Worm (Caenorhabditis elegans) whole organism, L4 larva: ENCODE data around the gene acs-4.
A peak's percentile ranks its signal among the peaks of the same experiment; 100 is the strongest.

ENCODE experiments used
- F10B5.3 ChIP-seq: sonication (generic microtip); optimal IDR thresholded peaks from 2 replicates; lab custom pipeline; 2016; ENCODE audit warnings: mild to moderate bottlenecking, missing genetic modification characterization, missing compliant biosample characterization
- F26F4.8 ChIP-seq: fragments of 200-800 bp; sonication (Bioruptor generic); conservative IDR thresholded peaks from 2 replicates; pipeline ENCODE4 v1.3.6; 2022; ENCODE audit warnings: missing genetic modification characterization, missing compliant biosample characterization
- F49E8.2 ChIP-seq: sonication (generic microtip); optimal IDR thresholded peaks from 2 replicates; lab custom pipeline; 2016; ENCODE audit warnings: missing compliant biosample characterization, mild to moderate bottlenecking, missing genetic modification characterization, borderline replicate concordance
- T20F7.1 ChIP-seq: fragments of 200-800 bp; sonication (Bioruptor generic); optimal IDR thresholded peaks from 2 replicates; lab custom pipeline; 2018; ENCODE audit warnings: mild to moderate bottlenecking, missing genetic modification characterization, missing compliant biosample characterization
- T26A8.4 ChIP-seq: fragments of 200-800 bp; sonication (Bioruptor generic); IDR thresholded peaks from 2 replicates; pipeline ENCODE4 v1.3.6; 2022; ENCODE audit warnings: missing genetic modification characterization, missing compliant biosample characterization
- Y105C5A.15 ChIP-seq: fragments of 200-800 bp; sonication (Bioruptor generic); IDR thresholded peaks from 2 replicates; pipeline ENCODE4 v1.3.6; 2022; ENCODE audit warnings: missing genetic modification characterization, missing compliant biosample characterization
- Y48G9A.11 ChIP-seq: fragments of 200-800 bp; sonication (Bioruptor generic); IDR thresholded peaks from 2 replicates; pipeline ENCODE4 v1.3.6; 2022; ENCODE audit warnings: missing genetic modification reagents, missing genetic modification characterization, missing compliant biosample characterization
- Y5F2A.4 ChIP-seq: fragments of 200-800 bp; sonication (Bioruptor generic); optimal IDR thresholded peaks from 2 replicates; lab custom pipeline; 2018; ENCODE audit warnings: mild to moderate bottlenecking, missing genetic modification characterization, missing compliant biosample characterization
- ZK337.2 ChIP-seq: fragments of 200-800 bp; sonication (Bioruptor generic); IDR thresholded peaks from 2 replicates; pipeline ENCODE4 v1.3.6; 2022; ENCODE audit warnings: missing genetic modification reagents, missing genetic modification characterization, missing compliant biosample characterization
- ZK546.5 ChIP-seq, 2 experiments: sonication (generic microtip); optimal IDR thresholded peaks; 2 replicates each; lab custom pipeline; 2017; ENCODE audit warnings: missing biosample characterization in 2 of 2, missing genetic modification characterization in 2 of 2
- aha-1 ChIP-seq: fragments of 150-350 bp; peaks from one replicate; lab custom pipeline; 2014; ENCODE audit warnings: missing biosample characterization, missing genetic modification characterization
- aly-2 ChIP-seq: sonication (generic microtip); optimal IDR thresholded peaks from 2 replicates; lab custom pipeline; 2018; ENCODE audit warnings: missing biosample characterization, missing genetic modification characterization
- ama-1 ChIP-seq: fragments of 150-350 bp; optimal IDR thresholded peaks from 2 replicates; lab custom pipeline; 2014; ENCODE audit warnings: inconsistent platforms, mixed read lengths
- ceh-20 ChIP-seq: fragments of 200-800 bp; sonication (Bioruptor generic); IDR thresholded peaks from 2 replicates; pipeline ENCODE4 v1.3.6; 2022; ENCODE audit warnings: missing genetic modification reagents, missing genetic modification characterization, missing compliant biosample characterization
- ceh-32 ChIP-seq: sonication (generic microtip); optimal IDR thresholded peaks from 2 replicates; lab custom pipeline; 2016; ENCODE audit warnings: mild to moderate bottlenecking, missing genetic modification characterization, missing compliant biosample characterization; ENCODE audit not compliant: poor library complexity
- ceh-44 ChIP-seq: fragments of 200-800 bp; sonication (Bioruptor generic); IDR thresholded peaks from 2 replicates; pipeline ENCODE4 v1.3.6; 2022; ENCODE audit warnings: missing genetic modification reagents, missing genetic modification characterization, missing compliant biosample characterization
- ceh-62 ChIP-seq: sonication (generic microtip); optimal IDR thresholded peaks from 2 replicates; lab custom pipeline; 2017; ENCODE audit warnings: missing biosample characterization, missing genetic modification characterization
- cey-2 ChIP-seq: sonication (generic microtip); optimal IDR thresholded peaks from 3 replicates; lab custom pipeline; 2017; ENCODE audit warnings: missing genetic modification characterization, mild to moderate bottlenecking, missing compliant biosample characterization, antibody characterized with exemption, borderline replicate concordance; ENCODE audit not compliant: insufficient read depth
- ctbp-1 ChIP-seq: fragments of 200-800 bp; sonication (Bioruptor generic); IDR thresholded peaks from 2 replicates; pipeline ENCODE4 v1.3.6; 2022; ENCODE audit warnings: missing genetic modification reagents, missing genetic modification characterization, missing compliant biosample characterization
- daf-12 ChIP-seq: fragments of 150-350 bp; optimal IDR thresholded peaks from 2 replicates; lab custom pipeline; 2014; ENCODE audit warnings: missing biosample characterization, missing genetic modification reagents, missing genetic modification characterization
- daf-16 ChIP-seq, 3 experiments: sonication (generic microtip); optimal IDR thresholded peaks; 2 replicates each; lab custom pipeline; 2016 to 2017; ENCODE audit warnings: missing genetic modification characterization in 3 of 3, missing genetic modification reagents in 3 of 3, mild to moderate bottlenecking in 2 of 3, missing compliant biosample characterization in 2 of 3, missing biosample characterization in 1 of 3, moderate library complexity in 1 of 3
- daf-8 ChIP-seq: fragments of 200-800 bp; sonication (Bioruptor generic); IDR thresholded peaks from 2 replicates; pipeline ENCODE4 v1.3.6; 2022; ENCODE audit warnings: missing genetic modification characterization, missing compliant biosample characterization
- dmd-6 ChIP-seq: fragments of 200-800 bp; sonication (Bioruptor generic); IDR thresholded peaks from 2 replicates; pipeline ENCODE4 v1.3.6; 2022; ENCODE audit warnings: missing genetic modification reagents, missing genetic modification characterization, missing compliant biosample characterization
- dmd-8 ChIP-seq: fragments of 200-800 bp; sonication (Bioruptor generic); IDR thresholded peaks from 2 replicates; pipeline ENCODE4 v1.3.6; 2022; ENCODE audit warnings: missing genetic modification characterization, missing compliant biosample characterization
- dpl-1 ChIP-seq: fragments of 150-350 bp; optimal IDR thresholded peaks from 2 replicates; lab custom pipeline; 2014; ENCODE audit warnings: missing biosample characterization, missing genetic modification reagents, missing genetic modification characterization
- egl-27 ChIP-seq: sonication (generic microtip); optimal IDR thresholded peaks from 3 replicates; lab custom pipeline; 2017; ENCODE audit warnings: missing biosample characterization, missing genetic modification reagents, missing genetic modification characterization
- egl-43 ChIP-seq: fragments of 200-800 bp; sonication (Bioruptor generic); IDR thresholded peaks from 2 replicates; pipeline ENCODE4 v1.3.6; 2022; ENCODE audit warnings: missing genetic modification reagents, missing genetic modification characterization, missing compliant biosample characterization
- fkh-10 ChIP-seq: fragments of 150-350 bp; optimal IDR thresholded peaks from 2 replicates; lab custom pipeline; 2014; ENCODE audit warnings: missing biosample characterization, missing genetic modification reagents, missing genetic modification characterization
- lin-13 ChIP-seq: fragments of 150-350 bp; optimal IDR thresholded peaks from 2 replicates; lab custom pipeline; 2014; ENCODE audit warnings: missing biosample characterization, missing genetic modification reagents, missing genetic modification characterization
- lin-29 ChIP-seq: fragments of 200-800 bp; sonication (Bioruptor generic); IDR thresholded peaks from 2 replicates; pipeline ENCODE4 v1.3.6; 2022; ENCODE audit warnings: missing genetic modification reagents, missing genetic modification characterization, missing compliant biosample characterization
- lin-38 ChIP-seq: fragments of 200-800 bp; sonication (Bioruptor generic); IDR thresholded peaks from 2 replicates; pipeline ENCODE4 v1.3.6; 2022; ENCODE audit warnings: missing genetic modification reagents, missing genetic modification characterization, missing compliant biosample characterization
- lin-39 ChIP-seq: fragments of 150-350 bp; optimal IDR thresholded peaks from 2 replicates; lab custom pipeline; 2014; ENCODE audit warnings: missing biosample characterization, missing genetic modification reagents, missing genetic modification characterization
- madf-5 ChIP-seq, 2 experiments: fragments of 200-800 bp; sonication (Bioruptor generic); IDR thresholded peaks; 2 replicates each; pipeline ENCODE4 v1.3.6; 2022; ENCODE audit warnings: missing compliant biosample characterization in 2 of 2, missing genetic modification characterization in 2 of 2
- madf-9 ChIP-seq: fragments of 200-800 bp; sonication (Bioruptor generic); conservative IDR thresholded peaks from 2 replicates; pipeline ENCODE4 v1.3.6; 2022; ENCODE audit warnings: missing genetic modification reagents, missing genetic modification characterization, missing compliant biosample characterization
- mes-2 ChIP-seq: sonication (generic microtip); optimal IDR thresholded peaks from 2 replicates; lab custom pipeline; 2016; ENCODE audit warnings: missing genotype, mild to moderate bottlenecking, missing genetic modification characterization, missing compliant biosample characterization; ENCODE audit not compliant: poor library complexity, severe bottlenecking
- nhr-10 ChIP-seq: fragments of 150-350 bp; optimal IDR thresholded peaks from 2 replicates; lab custom pipeline; 2014; ENCODE audit warnings: missing biosample characterization, missing genetic modification characterization
- nhr-11 ChIP-seq: fragments of 150-350 bp; optimal IDR thresholded peaks from 2 replicates; lab custom pipeline; 2014; ENCODE audit warnings: missing biosample characterization, missing genetic modification characterization
- nhr-237 ChIP-seq: sonication (generic microtip); optimal IDR thresholded peaks from 2 replicates; lab custom pipeline; 2017; ENCODE audit warnings: missing biosample characterization, missing genetic modification characterization
- nhr-25 ChIP-seq: sonication (generic microtip); optimal IDR thresholded peaks from 2 replicates; lab custom pipeline; 2017; ENCODE audit warnings: missing genetic modification characterization, mild to moderate bottlenecking, missing compliant biosample characterization, antibody characterized with exemption, moderate library complexity, borderline replicate concordance; ENCODE audit not compliant: insufficient read depth
- nhr-28 ChIP-seq: fragments of 150-350 bp; optimal IDR thresholded peaks from 2 replicates; lab custom pipeline; 2014; ENCODE audit warnings: missing biosample characterization, missing genetic modification characterization
- nhr-41 ChIP-seq: fragments of 200-800 bp; sonication (Bioruptor generic); IDR thresholded peaks from 2 replicates; pipeline ENCODE4 v1.3.6; 2022; ENCODE audit warnings: missing genetic modification reagents, missing genetic modification characterization, missing compliant biosample characterization
- nhr-42 ChIP-seq: fragments of 200-800 bp; sonication (Bioruptor generic); IDR thresholded peaks from 2 replicates; pipeline ENCODE4 v1.3.6; 2022; ENCODE audit warnings: missing genetic modification characterization, missing compliant biosample characterization
- nhr-76 ChIP-seq: fragments of 150-350 bp; optimal IDR thresholded peaks from 2 replicates; lab custom pipeline; 2014; ENCODE audit warnings: missing biosample characterization, missing genetic modification characterization
- nhr-77 ChIP-seq: fragments of 150-350 bp; optimal IDR thresholded peaks from 2 replicates; lab custom pipeline; 2014; ENCODE audit warnings: missing biosample characterization, missing genetic modification characterization
- pqm-1 ChIP-seq: sonication (generic microtip); optimal IDR thresholded peaks from 2 replicates; lab custom pipeline; 2017; ENCODE audit warnings: missing biosample characterization, missing genetic modification characterization
- rbr-2 ChIP-seq: sonication (generic microtip); optimal IDR thresholded peaks from 2 replicates; lab custom pipeline; 2016; ENCODE audit warnings: missing genotype, missing genetic modification characterization, missing compliant biosample characterization
- sdz-12 ChIP-seq: fragments of 200-800 bp; sonication (Bioruptor generic); optimal IDR thresholded peaks from 2 replicates; lab custom pipeline; 2018; ENCODE audit warnings: mild to moderate bottlenecking, missing genetic modification characterization, missing compliant biosample characterization
- set-16 ChIP-seq: fragments of 200-800 bp; sonication (Bioruptor generic); IDR thresholded peaks from 2 replicates; pipeline ENCODE4 v1.3.6; 2022; ENCODE audit warnings: missing genetic modification reagents, missing genetic modification characterization, missing compliant biosample characterization
- spr-3 ChIP-seq: fragments of 200-800 bp; sonication (Bioruptor generic); optimal IDR thresholded peaks from 2 replicates; lab custom pipeline; 2018; ENCODE audit warnings: mild to moderate bottlenecking, missing genetic modification characterization, missing compliant biosample characterization
- zfp-3 ChIP-seq: fragments of 200-800 bp; sonication (Bioruptor generic); conservative IDR thresholded peaks from 2 replicates; pipeline ENCODE4 v1.3.6; 2022; ENCODE audit warnings: missing genetic modification reagents, missing genetic modification characterization, missing compliant biosample characterization
- zip-2 ChIP-seq: fragments of 150-350 bp; optimal IDR thresholded peaks from 2 replicates; lab custom pipeline; 2014; ENCODE audit warnings: missing biosample characterization, missing genetic modification characterization
- ztf-7 ChIP-seq: fragments of 150-350 bp; optimal IDR thresholded peaks from 2 replicates; lab custom pipeline; 2014; ENCODE audit warnings: missing biosample characterization, missing genetic modification characterization

Gene acs-4

ce11 chrIII:7142172-7142601 lies 25.5 kb upstream of the acs-4 start (continued):
- TF ChIP-seq nhr-28 (no peak), lin-39 (no peak), Y105C5A.15 (GFP tag; lab: Robert Waterston, UW) (0 out of 2 replicates have a peak, but pooled peaks have one; percentile 58), egl-27 (no peak), nhr-41 (GFP tag; lab: Robert Waterston, UW) (0 out of 2 replicates have a peak, but pooled peaks have one; percentile 26), Y5F2A.4 (GFP tag; lab: Kevin White, UChicago) (no peak), madf-9 (GFP tag; lab: Robert Waterston, UW) (no peak), nhr-10 (tag; lab: Kevin White, UChicago) (no peak), lin-29 (GFP tag; lab: Robert Waterston, UW) (no peak), Y48G9A.11 (GFP tag; lab: Robert Waterston, UW) (peak; percentile 68; the same call in 1 of the 2 replicates), daf-8 (no peak), T26A8.4 (GFP tag; lab: Robert Waterston, UW) (peak; percentile 91), sdz-12 (no peak), egl-43 (GFP tag; lab: Robert Waterston, UW) (no peak), ceh-20 (GFP tag; lab: Robert Waterston, UW) (no peak), cey-2 (tag; lab: Kevin White, UChicago) (no peak), ZK337.2 (GFP tag; lab: Robert Waterston, UW) (no peak), F49E8.2 (tag; lab: Kevin White, UChicago) (peak; percentile 68), daf-12 (tag; lab: Kevin White, UChicago) (no peak), nhr-76 (tag; lab: Kevin White, UChicago) (no peak), ZK546.5 (tag; optimal IDR thresholded peaks at IDR 0.05; lab: Kevin White, UChicago) (no peak), rbr-2 (tag; lab: Kevin White, UChicago) (peak; percentile 28), set-16 (GFP tag; lab: Robert Waterston, UW) (no peak), fkh-10 (GFP tag; lab: Kevin White, UChicago) (no peak), dmd-8 (GFP tag; lab: Robert Waterston, UW) (no peak), madf-5 (GFP tag; IDR thresholded peaks at IDR 0.05; lab: Robert Waterston, UW) (no peak), zfp-3 (GFP tag; lab: Robert Waterston, UW) (no peak), ceh-44 (GFP tag; lab: Robert Waterston, UW) (peak; percentile 61; the same call in 1 of the 2 replicates), T20F7.1 (GFP tag; lab: Kevin White, UChicago) (no peak), dpl-1 (GFP tag; lab: Kevin White, UChicago) (no peak), F26F4.8 (no peak), dmd-6 (GFP tag; lab: Robert Waterston, UW) (no peak), ama-1 (lab: Kevin White, UChicago) (peak; percentile 85), mes-2 (peak; percentile 63), nhr-237 (tag; lab: Kevin White, UChicago) (no peak), ctbp-1 (GFP tag; lab: Robert Waterston, UW) (no peak), ceh-32 (tag; lab: Kevin White, UChicago) (no peak), nhr-25 (tag; lab: Kevin White, UChicago) (no peak), ztf-7 (tag; lab: Kevin White, UChicago) (no peak), nhr-42 (GFP tag; lab: Robert Waterston, UW) (no peak), F10B5.3 (tag; lab: Kevin White, UChicago) (peak; percentile 8), lin-38 (GFP tag; lab: Robert Waterston, UW) (peak; percentile 64), zip-2 (no peak), pqm-1 (tag; lab: Kevin White, UChicago) (no peak), nhr-77 (tag; lab: Kevin White, UChicago) (no peak), ceh-62 (tag; lab: Kevin White, UChicago) (no peak), aha-1 (tag; lab: Kevin White, UChicago) (no peak), spr-3 (GFP tag; lab: Kevin White, UChicago) (no peak), daf-16 (GFP tag; optimal IDR thresholded peaks at IDR 0.05; lab: Kevin White, UChicago) (peak in 1 of 2 experiments; percentile 9), daf-16 (tag; optimal IDR thresholded peaks at IDR 0.05; lab: Kevin White, UChicago) (peak; percentile 59), lin-13 (GFP tag; lab: Kevin White, UChicago) (peak; percentile 39), nhr-11 (no peak), aly-2 (tag; lab: Kevin White, UChicago) (no peak)
